Worm (Caenorhabditis elegans) whole organism, L2 larva: Measurements from ENCODE around the gene C26D10.3.

Experiments
- C34F6.9 ChIP-seq: fragments of 150-350 bp; optimal IDR thresholded peaks from 2 replicates; lab custom pipeline; 2014; ENCODE audit warnings: missing biosample characterization, missing genetic modification characterization
- F13H6.1 ChIP-seq: sonication (generic microtip); optimal IDR thresholded peaks from 2 replicates; lab custom pipeline; 2016; ENCODE audit warnings: missing genetic modification characterization, missing compliant biosample characterization
- R02D3.7 ChIP-seq: fragments of 150-350 bp; optimal IDR thresholded peaks from 2 replicates; lab custom pipeline; 2014; ENCODE audit warnings: missing biosample characterization, missing genetic modification characterization
- Y55F3AM.14 ChIP-seq: fragments of 200-800 bp; sonication (Bioruptor generic); optimal IDR thresholded peaks from 2 replicates; lab custom pipeline; 2018; ENCODE audit warnings: mild to moderate bottlenecking, missing genetic modification characterization, missing compliant biosample characterization
- alr-1 ChIP-seq: fragments of 150-350 bp; optimal IDR thresholded peaks from 2 replicates; lab custom pipeline; 2014; ENCODE audit warnings: missing biosample characterization, missing genetic modification characterization
- aly-2 ChIP-seq: fragments of 150-350 bp; optimal IDR thresholded peaks from 2 replicates; lab custom pipeline; 2014; ENCODE audit warnings: missing biosample characterization, missing genetic modification characterization
- ama-1 ChIP-seq: fragments of 150-350 bp; optimal IDR thresholded peaks from 2 replicates; lab custom pipeline; 2018; ENCODE audit warnings: inconsistent platforms
- blmp-1 ChIP-seq: sonication (generic microtip); optimal IDR thresholded peaks from 2 replicates; lab custom pipeline; 2017; ENCODE audit warnings: missing genetic modification characterization, mild to moderate bottlenecking, missing compliant biosample characterization, antibody characterized with exemption, moderate library complexity; ENCODE audit not compliant: insufficient read depth
- ceh-16 ChIP-seq: fragments of 150-350 bp; optimal IDR thresholded peaks from 2 replicates; lab custom pipeline; 2014; ENCODE audit warnings: missing biosample characterization, missing genetic modification characterization
- ceh-82 ChIP-seq: fragments of 150-350 bp; optimal IDR thresholded peaks from 2 replicates; lab custom pipeline; 2014; ENCODE audit warnings: missing biosample characterization, missing genetic modification characterization
- dmd-4 ChIP-seq: sonication (generic microtip); optimal IDR thresholded peaks from 2 replicates; lab custom pipeline; 2017; ENCODE audit warnings: missing biosample characterization, missing genetic modification characterization
- egl-27 ChIP-seq: sonication (generic microtip); optimal IDR thresholded peaks from 3 replicates; lab custom pipeline; 2017; ENCODE audit warnings: missing biosample characterization, missing genetic modification reagents, missing genetic modification characterization
- elt-1 ChIP-seq: fragments of 150-350 bp; optimal IDR thresholded peaks from 2 replicates; lab custom pipeline; 2014; ENCODE audit warnings: missing biosample characterization, missing genetic modification characterization
- elt-3 ChIP-seq: sonication (generic microtip); optimal IDR thresholded peaks from 2 replicates; lab custom pipeline; 2017; ENCODE audit warnings: missing biosample characterization, missing genetic modification characterization
- fos-1 ChIP-seq: fragments of 150-350 bp; optimal IDR thresholded peaks from 2 replicates; lab custom pipeline; 2014; ENCODE audit warnings: missing biosample characterization, missing genetic modification characterization
- gmeb-1 ChIP-seq: fragments of 150-350 bp; optimal IDR thresholded peaks from 2 replicates; lab custom pipeline; 2014; ENCODE audit warnings: missing biosample characterization, missing genetic modification characterization
- lin-11 ChIP-seq: fragments of 150-350 bp; sonication (generic microtip); optimal IDR thresholded peaks from 2 replicates; lab custom pipeline; 2014; ENCODE audit warnings: missing biosample characterization, missing genetic modification characterization, inconsistent platforms, mixed read lengths
- lin-13 ChIP-seq: fragments of 150-350 bp; optimal IDR thresholded peaks from 2 replicates; lab custom pipeline; 2014; ENCODE audit warnings: missing biosample characterization, missing genetic modification reagents, missing genetic modification characterization
- lsy-2 ChIP-seq, 2 experiments: fragments of 150-350 bp in 1 of 2; sonication (generic microtip) in 1 of 2; optimal IDR thresholded peaks; 2 replicates each; lab custom pipeline; 2014 to 2017; ENCODE audit warnings: missing biosample characterization in 2 of 2, missing genetic modification characterization in 2 of 2
- mab-5 ChIP-seq: fragments of 150-350 bp; optimal IDR thresholded peaks from 2 replicates; lab custom pipeline; 2014; ENCODE audit warnings: missing biosample characterization, missing genetic modification characterization
- mdl-1 ChIP-seq, 2 experiments: fragments of 150-350 bp in 1 of 2; sonication (generic microtip) in 1 of 2; optimal IDR thresholded peaks; 2 replicates each; lab custom pipeline; 2017; ENCODE audit warnings: missing biosample characterization in 2 of 2, missing genetic modification characterization in 2 of 2
- nhr-10 ChIP-seq: sonication (generic microtip); optimal IDR thresholded peaks from 2 replicates; lab custom pipeline; 2017; ENCODE audit warnings: missing biosample characterization, missing genetic modification characterization
- nhr-11 ChIP-seq: fragments of 150-350 bp; optimal IDR thresholded peaks from 2 replicates; lab custom pipeline; 2014; ENCODE audit warnings: missing biosample characterization, missing genetic modification characterization
- nhr-12 ChIP-seq: fragments of 150-350 bp; optimal IDR thresholded peaks from 2 replicates; lab custom pipeline; 2014; ENCODE audit warnings: missing biosample characterization, missing genetic modification characterization
- nhr-129 ChIP-seq: fragments of 150-350 bp; optimal IDR thresholded peaks from 2 replicates; lab custom pipeline; 2014; ENCODE audit warnings: missing biosample characterization, missing genetic modification characterization
- nhr-21 ChIP-seq: fragments of 150-350 bp; optimal IDR thresholded peaks from 2 replicates; lab custom pipeline; 2014; ENCODE audit warnings: missing biosample characterization, missing genetic modification characterization
- nhr-23 ChIP-seq: fragments of 150-350 bp; optimal IDR thresholded peaks from 2 replicates; lab custom pipeline; 2014; ENCODE audit warnings: missing biosample characterization, missing genetic modification reagents, missing genetic modification characterization
- nhr-25 ChIP-seq: fragments of 150-350 bp; sonication (generic microtip); optimal IDR thresholded peaks from 3 replicates; lab custom pipeline; 2014; ENCODE audit warnings: missing biosample characterization, missing genetic modification characterization
- nhr-77 ChIP-seq: fragments of 150-350 bp; optimal IDR thresholded peaks from 2 replicates; lab custom pipeline; 2014; ENCODE audit warnings: missing biosample characterization, missing genetic modification characterization
- skn-1 ChIP-seq: sonication (generic microtip); optimal IDR thresholded peaks from 2 replicates; lab custom pipeline; 2017; ENCODE audit warnings: missing biosample characterization, missing genetic modification characterization
- sma-9 ChIP-seq, 2 experiments: fragments of 150-350 bp in 1 of 2; sonication (generic microtip) in 1 of 2; optimal IDR thresholded peaks; 2 replicates each; lab custom pipeline; 2014 to 2016; ENCODE audit warnings: missing genetic modification characterization in 2 of 2, mild to moderate bottlenecking in 1 of 2, missing biosample characterization in 1 of 2, missing compliant biosample characterization in 1 of 2, missing genetic modification reagents in 1 of 2, moderate library complexity in 1 of 2
- unc-55 ChIP-seq: fragments of 150-350 bp; sonication (generic microtip); optimal IDR thresholded peaks from 3 replicates; lab custom pipeline; 2014; ENCODE audit warnings: missing biosample characterization, missing genetic modification reagents, missing genetic modification characterization
- unc-62 ChIP-seq: fragments of 150-350 bp; optimal IDR thresholded peaks from 2 replicates; lab custom pipeline; 2014; ENCODE audit warnings: missing biosample characterization, missing genetic modification reagents, missing genetic modification characterization
- zag-1 ChIP-seq: fragments of 150-350 bp; optimal IDR thresholded peaks from 2 replicates; lab custom pipeline; 2014; ENCODE audit warnings: missing biosample characterization, missing genetic modification characterization
- ztf-1 ChIP-seq: fragments of 200-800 bp; sonication (Bioruptor generic); conservative IDR thresholded peaks from 2 replicates; pipeline ENCODE4 v1.3.6; 2022; ENCODE audit warnings: missing genetic modification characterization, missing compliant biosample characterization
- ztf-11 ChIP-seq: sonication (generic microtip); optimal IDR thresholded peaks from 2 replicates; lab custom pipeline; 2017; ENCODE audit warnings: missing biosample characterization, missing genetic modification characterization

The C26D10.3 gene

DNA sequence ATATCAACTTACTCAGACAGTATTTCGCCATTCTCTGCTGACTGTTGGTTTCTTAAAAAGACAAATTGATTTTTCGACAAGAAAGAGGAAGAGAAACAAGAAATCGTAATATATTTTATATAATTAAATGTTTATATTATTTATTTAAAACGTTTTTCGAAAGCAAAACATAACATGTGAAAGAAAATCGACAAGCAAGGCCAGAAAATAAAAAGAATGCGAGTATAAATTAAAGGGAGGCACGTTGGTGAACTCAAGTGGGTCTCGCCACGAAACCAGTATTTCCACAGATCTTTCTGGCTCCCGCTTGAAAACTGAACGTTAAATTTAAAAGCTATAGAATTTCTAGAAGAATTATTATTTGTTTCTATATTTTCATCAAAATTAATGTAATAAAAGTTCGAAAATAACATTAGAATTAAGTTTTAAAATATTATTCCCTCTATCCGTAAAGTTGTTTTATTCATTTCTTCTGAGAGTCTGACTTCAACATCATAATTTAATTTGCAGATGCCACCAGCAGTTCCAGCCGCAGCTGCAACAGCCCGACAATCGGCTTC, 41.9 kb upstream of the C26D10.3 start, which contains the start of the genes nst-1 and cct-4:
nst-1 (minus strand) TSS at position 51 of the 560 bp plus-strand sequence.
cct-4 (plus strand) TSS at position 510 of the 560 bp plus-strand sequence.
- no peak for TF ChIP-seq ztf-11 (tag; lab: Kevin White, UChicago)
- TF ChIP-seq lin-11 (tag; lab: Kevin White, UChicago), result no peak
- peak in 1 of 2 experiments; percentile 73 for TF ChIP-seq lsy-2 (tag; optimal IDR thresholded peaks at IDR 0.05; lab: Kevin White, UChicago)
- no peak for TF ChIP-seq elt-1 (tag; lab: Kevin White, UChicago)
- peak; percentile 6 for TF ChIP-seq lin-13 (GFP tag; lab: Kevin White, UChicago)
- no peak for TF ChIP-seq egl-27 (tag; lab: Kevin White, UChicago)
- peak; percentile 0 for TF ChIP-seq gmeb-1 (tag; lab: Kevin White, UChicago)
- TF ChIP-seq C34F6.9, result peak; percentile 54

DNA sequence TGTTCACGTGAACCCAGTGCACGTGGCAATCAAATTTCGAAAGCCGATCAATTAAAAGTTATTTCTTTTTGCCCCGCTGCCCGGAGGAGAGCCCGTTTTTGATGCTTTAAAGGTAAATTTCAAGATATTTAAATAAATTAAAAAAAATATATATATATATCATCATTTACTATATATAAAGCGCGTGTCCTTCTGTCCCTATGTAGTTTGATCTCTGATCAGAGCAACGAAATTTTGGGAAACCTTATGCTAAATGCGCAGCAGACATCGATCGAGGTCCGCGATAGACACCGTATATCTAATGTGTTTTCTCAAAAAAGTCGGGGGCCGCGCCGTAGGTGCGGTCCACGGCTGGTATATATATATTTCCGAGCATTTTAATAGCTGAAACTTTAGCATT, 39.3 kb upstream of the C26D10.3 start:
- TF ChIP-seq ama-1 (lab: Kevin White, UChicago), result peak; percentile 42

DNA sequence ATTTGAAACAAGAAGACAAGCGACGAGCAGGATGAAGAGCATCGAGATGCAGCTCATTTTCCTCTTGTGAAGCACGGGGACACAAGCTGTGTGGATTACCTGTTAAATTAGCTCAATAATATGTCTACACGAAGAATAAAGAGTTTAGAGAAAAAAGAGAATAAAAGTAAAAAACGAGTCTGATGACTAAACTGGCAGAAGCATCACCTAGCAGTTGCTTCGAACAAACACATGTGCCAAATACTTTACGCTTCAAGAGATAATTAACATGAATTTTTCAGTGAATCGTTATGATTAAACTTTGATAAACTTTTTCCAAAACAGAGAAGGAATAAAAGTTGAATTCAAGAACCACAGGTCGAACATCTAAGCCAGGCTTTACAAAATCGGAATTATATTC, 29.9 kb upstream of the C26D10.3 start, which contains the start of gene nlp-55:
nlp-55 (minus strand) TSS at position 101 of the 400 bp plus-strand sequence.
- TF ChIP-seq lin-13 (GFP tag; lab: Kevin White, UChicago) (no peak), nhr-77 (tag; lab: Kevin White, UChicago) (no peak), F13H6.1 (tag; lab: Kevin White, UChicago) (no peak), aly-2 (tag; lab: Kevin White, UChicago) (no peak), nhr-25 (tag; lab: Kevin White, UChicago) (no peak), skn-1 (tag; lab: Kevin White, UChicago) (no peak), mab-5 (tag; lab: Kevin White, UChicago) (no peak), lsy-2 (tag; optimal IDR thresholded peaks at IDR 0.05; lab: Kevin White, UChicago) (no peak), nhr-129 (no peak), nhr-11 (no peak), nhr-21 (tag; lab: Kevin White, UChicago) (no peak), mdl-1 (tag; optimal IDR thresholded peaks at IDR 0.05; lab: Kevin White, UChicago) (no peak), ceh-82 (no peak), unc-55 (GFP tag; lab: Kevin White, UChicago) (no peak), fos-1 (tag; lab: Kevin White, UChicago) (no peak), elt-1 (tag; lab: Kevin White, UChicago) (no peak), nhr-12 (no peak), zag-1 (tag; lab: Kevin White, UChicago) (no peak), sma-9 (GFP tag; optimal IDR thresholded peaks at IDR 0.05; lab: Kevin White, UChicago) (no peak), sma-9 (tag; optimal IDR thresholded peaks at IDR 0.05; lab: Kevin White, UChicago) (no peak)

DNA sequence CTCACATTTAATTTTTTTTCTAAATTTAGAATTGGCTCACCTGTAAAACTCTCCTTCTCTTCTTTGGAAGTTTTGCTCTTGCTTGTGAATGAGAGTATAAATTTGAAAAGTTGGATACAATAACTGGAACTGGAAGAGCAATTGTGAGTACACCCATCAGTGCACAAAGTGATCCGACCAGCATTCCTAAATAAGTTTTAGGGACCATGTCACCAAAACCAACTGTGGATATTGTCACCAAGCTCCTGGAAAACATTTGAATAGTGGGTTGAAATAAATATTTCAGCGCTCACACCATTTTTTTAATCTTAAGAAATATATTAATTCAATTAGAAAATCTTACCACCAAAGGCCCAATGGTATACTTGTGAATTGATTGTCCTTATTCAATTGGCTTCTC, 16.9 kb upstream of the C26D10.3 start:
- TF ChIP-seq unc-62 (no peak), nhr-129 (no peak), nhr-10 (tag; lab: Kevin White, UChicago) (no peak)

DNA sequence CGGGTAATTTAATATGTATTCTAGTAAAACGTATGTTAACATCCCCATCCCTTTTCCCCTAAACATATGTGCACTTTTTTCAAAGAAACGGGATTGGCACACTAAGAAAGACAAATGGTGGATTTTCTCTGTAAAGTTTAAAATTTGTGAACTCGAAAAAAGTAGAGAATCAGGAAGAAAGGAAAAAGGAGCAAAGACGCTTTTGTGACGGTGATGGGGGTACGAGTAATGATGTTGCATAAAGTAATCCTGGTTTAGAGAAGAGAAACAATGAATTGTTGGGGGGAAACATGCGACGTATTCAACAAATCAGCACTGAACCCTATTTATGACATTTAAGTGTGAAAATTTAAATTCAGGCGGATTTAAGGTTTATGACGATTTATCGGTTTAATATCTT, 13.7 kb upstream of the C26D10.3 start:
- TF ChIP-seq ztf-11 (tag; lab: Kevin White, UChicago) (no peak), nhr-10 (tag; lab: Kevin White, UChicago) (no peak), ama-1 (lab: Kevin White, UChicago) (no peak), alr-1 (no peak), unc-55 (GFP tag; lab: Kevin White, UChicago) (peak; percentile 55), mab-5 (tag; lab: Kevin White, UChicago) (peak; percentile 29)

DNA sequence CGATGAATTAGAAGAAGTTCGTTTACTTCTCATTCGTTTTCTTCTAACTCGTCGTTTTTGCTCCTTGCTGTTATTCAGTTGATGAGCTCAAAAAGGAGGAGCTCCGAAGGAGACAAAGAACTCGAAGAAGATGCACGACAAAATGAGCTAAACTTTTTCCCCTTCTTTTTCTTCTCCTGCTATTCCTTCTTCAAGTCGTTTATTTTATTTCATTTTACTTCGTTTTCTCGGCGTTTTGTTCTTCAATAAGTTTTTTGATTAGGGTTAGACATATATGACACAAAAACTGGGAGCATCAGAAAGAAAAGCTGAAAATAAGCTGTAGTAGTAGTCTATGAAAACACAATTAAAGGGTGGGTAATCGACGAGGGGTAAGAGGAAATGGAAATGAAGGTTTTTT, 13.2 kb upstream of the C26D10.3 start:
- TF ChIP-seq gmeb-1 (tag; lab: Kevin White, UChicago) (no peak), mab-5 (tag; lab: Kevin White, UChicago) (no peak), dmd-4 (no peak), Y55F3AM.14 (GFP tag; lab: Kevin White, UChicago) (no peak), unc-55 (GFP tag; lab: Kevin White, UChicago) (no peak), nhr-12 (no peak), ztf-11 (tag; lab: Kevin White, UChicago) (no peak), nhr-21 (tag; lab: Kevin White, UChicago) (no peak), aly-2 (tag; lab: Kevin White, UChicago) (no peak), ceh-82 (no peak), nhr-129 (no peak), blmp-1 (tag; lab: Kevin White, UChicago) (no peak), zag-1 (tag; lab: Kevin White, UChicago) (no peak), ceh-16 (no peak), ztf-1 (no peak), elt-3 (tag; lab: Kevin White, UChicago) (no peak), nhr-23 (no peak), nhr-10 (tag; lab: Kevin White, UChicago) (no peak), R02D3.7 (tag; lab: Kevin White, UChicago) (no peak)
